Worm (Caenorhabditis elegans): Measurements from ENCODE around the gene sru-28.

ce11 chrV:1531159-1531558 is 25.1 kb downstream of the sru-28 start, which contains the start of gene K02H11.4:
- TF ChIP-seq elt-1 (tag; optimal IDR thresholded peaks at IDR 0.05), result no peak
- no peak for TF ChIP-seq ama-1 (optimal IDR thresholded peaks at IDR 0.05)
- TF ChIP-seq nhr-77 (tag; optimal IDR thresholded peaks at IDR 0.05), result no peak
- no peak for TF ChIP-seq tbx-2 (tag; optimal IDR thresholded peaks at IDR 0.05)
